Worm (Caenorhabditis elegans) whole organism, L4 larva: ENCODE measurements around the gene lact-7.

Experiments used
- F37D6.2 ChIP-seq: sonication (generic microtip); optimal IDR thresholded peaks from 2 replicates; lab custom pipeline; 2016; ENCODE audit warnings: mild to moderate bottlenecking, missing genetic modification characterization, missing compliant biosample characterization
- F49E8.2 ChIP-seq: sonication (generic microtip); optimal IDR thresholded peaks from 2 replicates; lab custom pipeline; 2016; ENCODE audit warnings: missing compliant biosample characterization, mild to moderate bottlenecking, missing genetic modification characterization, borderline replicate concordance
- Y105C5A.15 ChIP-seq: fragments of 200-800 bp; sonication (Bioruptor generic); IDR thresholded peaks from 2 replicates; pipeline ENCODE4 v1.3.6; 2022; ENCODE audit warnings: missing genetic modification characterization, missing compliant biosample characterization
- Y48G9A.11 ChIP-seq: fragments of 200-800 bp; sonication (Bioruptor generic); IDR thresholded peaks from 2 replicates; pipeline ENCODE4 v1.3.6; 2022; ENCODE audit warnings: missing genetic modification reagents, missing genetic modification characterization, missing compliant biosample characterization
- Y5F2A.4 ChIP-seq: fragments of 200-800 bp; sonication (Bioruptor generic); optimal IDR thresholded peaks from 2 replicates; lab custom pipeline; 2018; ENCODE audit warnings: mild to moderate bottlenecking, missing genetic modification characterization, missing compliant biosample characterization
- Y75B8A.6 ChIP-seq: fragments of 200-800 bp; sonication (Bioruptor generic); IDR thresholded peaks from 2 replicates; pipeline ENCODE4 v1.3.6; 2022; ENCODE audit warnings: missing genetic modification reagents, missing genetic modification characterization, missing compliant biosample characterization
- ZK337.2 ChIP-seq: fragments of 200-800 bp; sonication (Bioruptor generic); IDR thresholded peaks from 2 replicates; pipeline ENCODE4 v1.3.6; 2022; ENCODE audit warnings: missing genetic modification reagents, missing genetic modification characterization, missing compliant biosample characterization
- aha-1 ChIP-seq: fragments of 150-350 bp; peaks from one replicate; lab custom pipeline; 2014; ENCODE audit warnings: missing biosample characterization, missing genetic modification characterization
- ama-1 ChIP-seq: fragments of 150-350 bp; optimal IDR thresholded peaks from 2 replicates; lab custom pipeline; 2014; ENCODE audit warnings: inconsistent platforms, mixed read lengths
- arid-1 ChIP-seq: fragments of 200-800 bp; sonication (Bioruptor generic); conservative IDR thresholded peaks from 2 replicates; pipeline ENCODE4 v1.3.6; 2022; ENCODE audit warnings: missing genetic modification reagents, missing genetic modification characterization, missing compliant biosample characterization
- attf-4 ChIP-seq: sonication (generic microtip); optimal IDR thresholded peaks from 3 replicates; lab custom pipeline; 2017; ENCODE audit warnings: missing biosample characterization, missing genetic modification characterization
- ceh-28 ChIP-seq: fragments of 150-350 bp; optimal IDR thresholded peaks from 2 replicates; lab custom pipeline; 2014; ENCODE audit warnings: missing biosample characterization, missing genetic modification reagents, missing genetic modification characterization
- ceh-62 ChIP-seq: sonication (generic microtip); optimal IDR thresholded peaks from 2 replicates; lab custom pipeline; 2017; ENCODE audit warnings: missing biosample characterization, missing genetic modification characterization
- ctbp-1 ChIP-seq: fragments of 200-800 bp; sonication (Bioruptor generic); IDR thresholded peaks from 2 replicates; pipeline ENCODE4 v1.3.6; 2022; ENCODE audit warnings: missing genetic modification reagents, missing genetic modification characterization, missing compliant biosample characterization
- dpl-1 ChIP-seq: fragments of 150-350 bp; optimal IDR thresholded peaks from 2 replicates; lab custom pipeline; 2014; ENCODE audit warnings: missing biosample characterization, missing genetic modification reagents, missing genetic modification characterization
- dve-1 ChIP-seq: sonication (generic microtip); optimal IDR thresholded peaks from 2 replicates; lab custom pipeline; 2017; ENCODE audit warnings: antibody characterized with exemption, mild to moderate bottlenecking, missing genetic modification characterization, missing compliant biosample characterization; ENCODE audit not compliant: insufficient read depth
- egl-43 ChIP-seq: fragments of 200-800 bp; sonication (Bioruptor generic); IDR thresholded peaks from 2 replicates; pipeline ENCODE4 v1.3.6; 2022; ENCODE audit warnings: missing genetic modification reagents, missing genetic modification characterization, missing compliant biosample characterization
- fos-1 ChIP-seq: fragments of 150-350 bp; optimal IDR thresholded peaks from 2 replicates; lab custom pipeline; 2014; ENCODE audit warnings: missing biosample characterization, missing genetic modification characterization
- gei-8 ChIP-seq: fragments of 200-800 bp; sonication (Bioruptor generic); optimal IDR thresholded peaks from 2 replicates; lab custom pipeline; 2018; ENCODE audit warnings: mild to moderate bottlenecking, missing genetic modification characterization, missing compliant biosample characterization
- hif-1 ChIP-seq, 2 experiments: sonication (generic microtip); optimal IDR thresholded peaks; 2 replicates each; lab custom pipeline; 2016 to 2017; ENCODE audit warnings: missing compliant biosample characterization in 2 of 2, missing genetic modification characterization in 2 of 2, missing genetic modification reagents in 2 of 2, missing genotype in 2 of 2, mild to moderate bottlenecking in 1 of 2
- hlh-11 ChIP-seq: fragments of 200-800 bp; sonication (Bioruptor generic); optimal IDR thresholded peaks from 2 replicates; lab custom pipeline; 2018; ENCODE audit warnings: mild to moderate bottlenecking, missing genetic modification characterization, missing compliant biosample characterization
- jun-1 ChIP-seq: fragments of 150-350 bp; optimal IDR thresholded peaks from 2 replicates; lab custom pipeline; 2014; ENCODE audit warnings: missing biosample characterization, missing genetic modification reagents, missing genetic modification characterization
- lin-15B ChIP-seq: fragments of 150-350 bp; sonication (generic microtip); optimal IDR thresholded peaks from 3 replicates; lab custom pipeline; 2014; ENCODE audit warnings: missing biosample characterization, missing genetic modification characterization
- lin-38 ChIP-seq: fragments of 200-800 bp; sonication (Bioruptor generic); IDR thresholded peaks from 2 replicates; pipeline ENCODE4 v1.3.6; 2022; ENCODE audit warnings: missing genetic modification reagents, missing genetic modification characterization, missing compliant biosample characterization
- lir-3 ChIP-seq: sonication (generic microtip); optimal IDR thresholded peaks from 2 replicates; lab custom pipeline; 2016; ENCODE audit warnings: mild to moderate bottlenecking, missing genetic modification characterization, missing compliant biosample characterization
- madf-5 ChIP-seq, 2 experiments: fragments of 200-800 bp; sonication (Bioruptor generic); IDR thresholded peaks; 2 replicates each; pipeline ENCODE4 v1.3.6; 2022; ENCODE audit warnings: missing compliant biosample characterization in 2 of 2, missing genetic modification characterization in 2 of 2
- mdl-1 ChIP-seq, 2 experiments: fragments of 150-350 bp in 1 of 2; sonication (generic microtip) in 1 of 2; optimal IDR thresholded peaks; 2 replicates each; lab custom pipeline; 2014 to 2017; ENCODE audit warnings: missing biosample characterization in 2 of 2, missing genetic modification characterization in 2 of 2
- mep-1 ChIP-seq: fragments of 150-350 bp; sonication (generic microtip); optimal IDR thresholded peaks from 3 replicates; lab custom pipeline; 2014; ENCODE audit warnings: missing biosample characterization, missing genetic modification characterization
- mes-2 ChIP-seq: sonication (generic microtip); optimal IDR thresholded peaks from 2 replicates; lab custom pipeline; 2016; ENCODE audit warnings: missing genotype, mild to moderate bottlenecking, missing genetic modification characterization, missing compliant biosample characterization; ENCODE audit not compliant: poor library complexity, severe bottlenecking
- mxl-2 ChIP-seq: fragments of 200-800 bp; sonication (Bioruptor generic); conservative IDR thresholded peaks from 2 replicates; pipeline ENCODE4 v1.3.6; 2022; ENCODE audit warnings: missing genetic modification reagents, missing genetic modification characterization, missing compliant biosample characterization
- mxl-3 ChIP-seq: fragments of 200-800 bp; sonication (Bioruptor generic); optimal IDR thresholded peaks from 2 replicates; lab custom pipeline; 2018; ENCODE audit warnings: mild to moderate bottlenecking, missing genetic modification characterization, missing compliant biosample characterization
- nhr-10 ChIP-seq: fragments of 150-350 bp; optimal IDR thresholded peaks from 2 replicates; lab custom pipeline; 2014; ENCODE audit warnings: missing biosample characterization, missing genetic modification characterization
- nhr-102 ChIP-seq: sonication (generic microtip); optimal IDR thresholded peaks from 2 replicates; lab custom pipeline; 2016; ENCODE audit warnings: mild to moderate bottlenecking, missing genetic modification characterization, moderate library complexity, missing compliant biosample characterization
- nhr-237 ChIP-seq: sonication (generic microtip); optimal IDR thresholded peaks from 2 replicates; lab custom pipeline; 2017; ENCODE audit warnings: missing biosample characterization, missing genetic modification characterization
- nhr-25 ChIP-seq: sonication (generic microtip); optimal IDR thresholded peaks from 2 replicates; lab custom pipeline; 2017; ENCODE audit warnings: missing genetic modification characterization, mild to moderate bottlenecking, missing compliant biosample characterization, antibody characterized with exemption, moderate library complexity, borderline replicate concordance; ENCODE audit not compliant: insufficient read depth
- nhr-28 ChIP-seq: fragments of 150-350 bp; optimal IDR thresholded peaks from 2 replicates; lab custom pipeline; 2014; ENCODE audit warnings: missing biosample characterization, missing genetic modification characterization
- nhr-41 ChIP-seq: fragments of 200-800 bp; sonication (Bioruptor generic); IDR thresholded peaks from 2 replicates; pipeline ENCODE4 v1.3.6; 2022; ENCODE audit warnings: missing genetic modification reagents, missing genetic modification characterization, missing compliant biosample characterization
- nhr-42 ChIP-seq: fragments of 200-800 bp; sonication (Bioruptor generic); IDR thresholded peaks from 2 replicates; pipeline ENCODE4 v1.3.6; 2022; ENCODE audit warnings: missing genetic modification characterization, missing compliant biosample characterization
- nhr-6 ChIP-seq: fragments of 150-350 bp; optimal IDR thresholded peaks from 2 replicates; lab custom pipeline; 2014; ENCODE audit warnings: missing biosample characterization, missing genetic modification characterization
- nhr-76 ChIP-seq: fragments of 150-350 bp; optimal IDR thresholded peaks from 2 replicates; lab custom pipeline; 2014; ENCODE audit warnings: missing biosample characterization, missing genetic modification characterization
- nhr-77 ChIP-seq: fragments of 150-350 bp; optimal IDR thresholded peaks from 2 replicates; lab custom pipeline; 2014; ENCODE audit warnings: missing biosample characterization, missing genetic modification characterization
- php-3 ChIP-seq: fragments of 200-800 bp; sonication (Bioruptor generic); IDR thresholded peaks from 2 replicates; pipeline ENCODE4 v1.3.6; 2022; ENCODE audit warnings: missing genetic modification reagents, missing genetic modification characterization, missing compliant biosample characterization
- pqm-1 ChIP-seq: sonication (generic microtip); optimal IDR thresholded peaks from 2 replicates; lab custom pipeline; 2017; ENCODE audit warnings: missing biosample characterization, missing genetic modification characterization
- rbr-2 ChIP-seq: sonication (generic microtip); optimal IDR thresholded peaks from 2 replicates; lab custom pipeline; 2016; ENCODE audit warnings: missing genotype, missing genetic modification characterization, missing compliant biosample characterization
- set-16 ChIP-seq: fragments of 200-800 bp; sonication (Bioruptor generic); IDR thresholded peaks from 2 replicates; pipeline ENCODE4 v1.3.6; 2022; ENCODE audit warnings: missing genetic modification reagents, missing genetic modification characterization, missing compliant biosample characterization
- skn-1 ChIP-seq: fragments of 150-350 bp; optimal IDR thresholded peaks from 2 replicates; lab custom pipeline; 2014; ENCODE audit warnings: missing biosample characterization, missing genetic modification characterization
- unc-39 ChIP-seq: sonication (generic microtip); optimal IDR thresholded peaks from 2 replicates; lab custom pipeline; 2017; ENCODE audit warnings: missing biosample characterization, missing genetic modification characterization
- unc-62 ChIP-seq, 3 experiments: fragments of 150-350 bp in 1 of 3; sonication (generic microtip); optimal IDR thresholded peaks in 2 of 3; peaks in 1 of 3; 1 replicate in 1 of 3; 2 replicates in 2 of 3; lab custom pipeline; 2014 to 2017; ENCODE audit warnings: missing biosample characterization in 3 of 3, missing genetic modification characterization in 3 of 3, missing genetic modification reagents in 3 of 3, missing genotype in 1 of 3
- zip-11 ChIP-seq: fragments of 200-800 bp; sonication (Bioruptor generic); IDR thresholded peaks from 2 replicates; pipeline ENCODE4 v1.3.6; 2022; ENCODE audit warnings: missing genetic modification characterization, missing compliant biosample characterization
- ztf-11 ChIP-seq: fragments of 150-350 bp; optimal IDR thresholded peaks from 2 replicates; lab custom pipeline; 2014; ENCODE audit warnings: missing biosample characterization, missing genetic modification characterization
- ztf-7 ChIP-seq: fragments of 150-350 bp; optimal IDR thresholded peaks from 2 replicates; lab custom pipeline; 2014; ENCODE audit warnings: missing biosample characterization, missing genetic modification characterization

Gene lact-7

ce11 chrX:11798057-11798555 lies 39.2 kb downstream of the lact-7 start, which contains the start of gene rsd-3 (continued):
- TF ChIP-seq unc-62 (GFP tag; optimal IDR thresholded peaks at IDR 0.05 in 1 of 2; lab: Kevin White, UChicago) (peak in 1 of 2 experiments; percentile 87), unc-62 (tag; optimal IDR thresholded peaks at IDR 0.05; lab: Kevin White, UChicago) (no peak), zip-11 (GFP tag; lab: Robert Waterston, UW) (no peak), nhr-41 (GFP tag; lab: Robert Waterston, UW) (no peak), arid-1 (GFP tag; lab: Robert Waterston, UW) (no peak), lin-15B (tag; lab: Kevin White, UChicago) (no peak), nhr-25 (tag; lab: Kevin White, UChicago) (no peak), mep-1 (peak; percentile 82), mxl-3 (peak; percentile 63), rbr-2 (tag; lab: Kevin White, UChicago) (peak; percentile 71), dve-1 (peak; percentile 81), mes-2 (tag; lab: Kevin White, UChicago) (peak; percentile 67), nhr-77 (tag; lab: Kevin White, UChicago) (no peak), egl-43 (GFP tag; lab: Robert Waterston, UW) (no peak), attf-4 (tag; lab: Kevin White, UChicago) (no peak), Y75B8A.6 (GFP tag; lab: Robert Waterston, UW) (no peak), skn-1 (tag; lab: Kevin White, UChicago) (no peak), fos-1 (tag; lab: Kevin White, UChicago) (no peak), F49E8.2 (tag; lab: Kevin White, UChicago) (no peak), gei-8 (GFP tag; lab: Kevin White, UChicago) (no peak), mxl-2 (GFP tag; lab: Robert Waterston, UW) (no peak), aha-1 (peak; percentile 95), nhr-42 (no peak), nhr-10 (tag; lab: Kevin White, UChicago) (no peak), lin-38 (GFP tag; lab: Robert Waterston, UW) (0 out of 2 replicates have a peak, but pooled peaks have one; percentile 24), nhr-28 (tag; lab: Kevin White, UChicago) (peak; percentile 74), dpl-1 (GFP tag; lab: Kevin White, UChicago) (peak; percentile 20), Y105C5A.15 (GFP tag; lab: Robert Waterston, UW) (no peak), Y48G9A.11 (no peak), hif-1 (tag; optimal IDR thresholded peaks at IDR 0.05; lab: Kevin White, UChicago) (peak in 1 of 2 experiments; percentile 29), ZK337.2 (GFP tag; lab: Robert Waterston, UW) (no peak), ztf-11 (tag; lab: Kevin White, UChicago) (no peak), ctbp-1 (GFP tag; lab: Robert Waterston, UW) (peak; percentile 52; the same call in 1 of the 2 replicates), mdl-1 (tag; optimal IDR thresholded peaks at IDR 0.05; lab: Kevin White, UChicago) (peak in 1 of 2 experiments; percentile 65), lir-3 (tag; lab: Kevin White, UChicago) (no peak), set-16 (GFP tag; lab: Robert Waterston, UW) (no peak), ama-1 (lab: Kevin White, UChicago) (no peak), jun-1 (tag; lab: Kevin White, UChicago) (no peak), madf-5 (GFP tag; IDR thresholded peaks at IDR 0.05; lab: Robert Waterston, UW) (no peak), Y5F2A.4 (GFP tag; lab: Kevin White, UChicago) (no peak), F37D6.2 (tag; lab: Kevin White, UChicago) (no peak), hlh-11 (peak; percentile 84), nhr-237 (tag; lab: Kevin White, UChicago) (no peak), ztf-7 (tag; lab: Kevin White, UChicago) (peak; percentile 43), nhr-76 (tag; lab: Kevin White, UChicago) (no peak), nhr-102 (tag; lab: Kevin White, UChicago) (peak; percentile 30), ceh-28 (tag; lab: Kevin White, UChicago) (peak; percentile 8), php-3 (GFP tag; lab: Robert Waterston, UW) (no peak), ceh-62 (tag; lab: Kevin White, UChicago) (no peak), unc-39 (tag; lab: Kevin White, UChicago) (no peak), pqm-1 (tag; lab: Kevin White, UChicago) (no peak), nhr-6 (tag; lab: Kevin White, UChicago) (peak; percentile 56)
